Worm (Caenorhabditis elegans): ENCODE data around the gene C44C10.11.

The C44C10.11 gene

DNA sequence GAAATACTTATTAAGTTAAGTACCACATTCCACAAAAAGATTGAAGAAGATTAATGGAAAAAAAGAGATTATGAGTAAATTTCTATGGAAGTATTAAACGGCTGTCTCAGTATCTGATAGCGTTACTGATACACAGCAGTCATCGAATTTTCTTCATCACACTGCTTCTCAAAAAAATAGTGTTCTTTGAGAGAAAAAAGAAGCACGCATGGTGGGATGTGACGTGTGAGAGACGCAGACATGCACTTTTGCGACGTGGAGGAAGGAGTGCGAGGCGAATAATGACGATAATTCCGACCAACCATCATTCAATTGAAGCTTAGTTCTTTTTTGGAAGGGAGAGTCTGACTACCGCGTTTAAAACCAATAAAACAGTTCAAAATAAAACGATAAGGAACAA is at the start of gene C44C10.11:
C44C10.11 (minus strand) TSS at position 115 of the 400 bp plus-strand sequence.
- TF ChIP-seq nhr-21 (tag; optimal IDR thresholded peaks at IDR 0.05), result peak; percentile 60
- TF ChIP-seq egl-27 (tag; optimal IDR thresholded peaks at IDR 0.05), result peak; percentile 19
- TF ChIP-seq snpc-4 (tag; optimal IDR thresholded peaks at IDR 0.05), result no peak
- TF ChIP-seq zag-1 (tag; optimal IDR thresholded peaks at IDR 0.05), result peak; percentile 5
- peak; percentile 89 for TF ChIP-seq fos-1 (tag; optimal IDR thresholded peaks at IDR 0.05)
- no peak for TF ChIP-seq ztf-4 (tag; optimal IDR thresholded peaks at IDR 0.05)
- TF ChIP-seq mdl-1 (tag; optimal IDR thresholded peaks at IDR 0.05), result peak in 1 of 2 experiments; percentile 63
- TF ChIP-seq crh-2 (tag; optimal IDR thresholded peaks at IDR 0.05), result peak; percentile 86
- peak; percentile 17 for TF ChIP-seq F13H6.1 (tag; optimal IDR thresholded peaks at IDR 0.05)
- peak; percentile 14 for TF ChIP-seq C34F6.9 (tag; optimal IDR thresholded peaks at IDR 0.05)
- peak; percentile 53 for TF ChIP-seq sma-9 (GFP tag; optimal IDR thresholded peaks at IDR 0.05)
- no peak for TF ChIP-seq sma-9 (tag; optimal IDR thresholded peaks at IDR 0.05)
- no peak for TF ChIP-seq nhr-237 (tag; optimal IDR thresholded peaks at IDR 0.05)
- TF ChIP-seq unc-55 (GFP tag; optimal IDR thresholded peaks at IDR 0.05), result peak; percentile 57
- peak; percentile 5 for TF ChIP-seq lin-13 (GFP tag; optimal IDR thresholded peaks at IDR 0.05)

DNA sequence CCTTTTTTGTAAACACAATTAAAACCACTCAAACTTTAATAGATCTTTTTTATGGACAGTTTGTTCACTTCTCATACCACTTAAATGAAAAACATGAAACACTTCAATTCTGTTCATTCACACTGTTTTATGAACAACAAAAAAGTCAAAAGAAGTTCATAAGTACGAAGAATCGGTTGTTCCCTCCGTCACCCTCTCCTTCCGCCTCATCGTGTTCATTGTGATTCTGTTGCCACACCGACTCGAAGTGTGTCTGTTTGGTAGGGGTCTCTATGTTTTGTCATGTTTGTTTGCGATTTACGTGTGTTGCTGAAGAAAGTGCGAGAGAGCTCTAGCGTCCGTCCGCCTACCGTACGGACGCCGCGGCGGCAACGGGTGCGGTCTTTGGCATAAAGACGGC is 48.7 kb upstream of the C44C10.11 start, which contains the start of gene lact-7:
lact-7 (plus strand) TSS at position 301 of the 400 bp plus-strand sequence.
- no peak for TF ChIP-seq lin-11 (tag; optimal IDR thresholded peaks at IDR 0.05)
- no peak for TF ChIP-seq ceh-16 (tag; optimal IDR thresholded peaks at IDR 0.05)
- TF ChIP-seq lin-13 (GFP tag; optimal IDR thresholded peaks at IDR 0.05), result no peak
- no peak for TF ChIP-seq gmeb-1 (tag; optimal IDR thresholded peaks at IDR 0.05)
- no peak for TF ChIP-seq nhr-77 (tag; optimal IDR thresholded peaks at IDR 0.05)
- TF ChIP-seq aly-2 (tag; optimal IDR thresholded peaks at IDR 0.05), result no peak
- no peak for TF ChIP-seq Y55F3AM.14 (GFP tag; optimal IDR thresholded peaks at IDR 0.05)
- no peak for TF ChIP-seq sem-4 (tag; optimal IDR thresholded peaks at IDR 0.05)

DNA sequence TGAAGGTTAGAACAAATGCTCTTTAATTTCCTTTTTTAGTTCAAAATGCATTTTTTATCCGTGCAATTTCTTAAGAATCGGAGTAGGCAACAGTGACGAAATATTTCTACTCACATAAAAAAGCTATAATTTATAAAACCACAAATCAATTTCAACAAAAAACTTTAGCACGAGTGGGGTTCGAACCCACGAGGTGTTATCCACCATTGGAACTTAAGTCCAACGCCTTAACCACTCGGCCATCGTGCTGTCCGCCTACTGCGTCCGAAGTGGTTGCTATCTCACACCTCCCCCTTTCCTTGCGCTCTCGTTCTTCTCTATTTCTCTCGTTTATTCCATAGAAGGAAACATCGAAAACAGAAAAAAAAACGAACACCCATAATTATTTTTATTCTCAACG is 47.5 kb upstream of the C44C10.11 start:
- TF ChIP-seq mdl-1 (tag; optimal IDR thresholded peaks at IDR 0.05) (peak in 1 of 2 experiments; percentile 58), blmp-1 (tag; optimal IDR thresholded peaks at IDR 0.05; ENCODE audit: insufficient read depth) (no peak), nhr-21 (tag; optimal IDR thresholded peaks at IDR 0.05) (peak; percentile 35), peb-1 (tag; optimal IDR thresholded peaks at IDR 0.05) (no peak), C34F6.9 (tag; optimal IDR thresholded peaks at IDR 0.05) (peak; percentile 63), unc-62 (GFP tag; optimal IDR thresholded peaks at IDR 0.05) (no peak), egl-27 (tag; optimal IDR thresholded peaks at IDR 0.05) (peak; percentile 55), nhr-129 (tag; optimal IDR thresholded peaks at IDR 0.05) (peak; percentile 74), crh-2 (tag; optimal IDR thresholded peaks at IDR 0.05) (peak; percentile 65), lin-11 (tag; optimal IDR thresholded peaks at IDR 0.05) (peak; percentile 50), nhr-6 (tag; optimal IDR thresholded peaks at IDR 0.05) (peak; percentile 56), nhr-11 (tag; optimal IDR thresholded peaks at IDR 0.05) (peak; percentile 2), snpc-4 (tag; optimal IDR thresholded peaks at IDR 0.05) (peak; percentile 15), zag-1 (tag; optimal IDR thresholded peaks at IDR 0.05) (peak; percentile 60), F13H6.1 (tag; optimal IDR thresholded peaks at IDR 0.05) (peak; percentile 64), nhr-77 (tag; optimal IDR thresholded peaks at IDR 0.05) (no peak), elt-1 (tag; optimal IDR thresholded peaks at IDR 0.05) (no peak), lin-13 (GFP tag; optimal IDR thresholded peaks at IDR 0.05) (peak; percentile 75), sem-4 (tag; optimal IDR thresholded peaks at IDR 0.05) (peak; percentile 15), ZK546.5 (tag; optimal IDR thresholded peaks at IDR 0.05) (no peak), sma-9 (GFP tag; optimal IDR thresholded peaks at IDR 0.05) (peak; percentile 87), sma-9 (tag; optimal IDR thresholded peaks at IDR 0.05) (no peak), unc-39 (tag; optimal IDR thresholded peaks at IDR 0.05) (no peak), fos-1 (tag; optimal IDR thresholded peaks at IDR 0.05) (peak; percentile 68), ztf-4 (tag; optimal IDR thresholded peaks at IDR 0.05) (peak; percentile 29), skn-1 (tag; optimal IDR thresholded peaks at IDR 0.05) (peak; percentile 18), unc-55 (GFP tag; optimal IDR thresholded peaks at IDR 0.05) (peak; percentile 91), mab-5 (tag; optimal IDR thresholded peaks at IDR 0.05) (peak; percentile 11)

DNA sequence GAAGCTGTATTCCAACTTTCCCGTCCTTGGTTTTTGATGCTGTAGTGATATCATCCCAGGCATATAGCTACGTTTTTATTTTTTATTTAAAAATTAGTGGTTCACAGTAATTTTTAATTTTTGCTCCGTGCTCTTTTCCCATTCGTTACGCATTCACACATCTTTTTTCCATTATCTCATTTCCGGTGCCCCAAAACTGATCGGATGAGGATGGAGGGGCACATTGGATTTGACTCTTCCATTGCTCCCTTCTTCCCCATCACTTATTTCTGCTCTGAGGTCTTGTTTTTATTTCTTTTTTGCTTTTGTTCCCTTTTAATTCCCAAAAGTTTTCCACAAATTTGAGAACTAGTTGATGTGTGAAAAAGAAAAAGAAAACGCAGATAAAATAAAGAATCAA is 43.0 kb upstream of the C44C10.11 start:
- TF ChIP-seq C34F6.9 (tag; optimal IDR thresholded peaks at IDR 0.05), result no peak
- no peak for TF ChIP-seq ZK546.5 (tag; optimal IDR thresholded peaks at IDR 0.05)
- no peak for TF ChIP-seq mdl-1 (tag; optimal IDR thresholded peaks at IDR 0.05)
- TF ChIP-seq ceh-82 (tag; optimal IDR thresholded peaks at IDR 0.05), result no peak
- no peak for TF ChIP-seq lin-13 (GFP tag; optimal IDR thresholded peaks at IDR 0.05)
- TF ChIP-seq nhr-23 (tag; optimal IDR thresholded peaks at IDR 0.05), result no peak
- TF ChIP-seq gmeb-1 (tag; optimal IDR thresholded peaks at IDR 0.05), result no peak
- no peak for TF ChIP-seq nhr-129 (tag; optimal IDR thresholded peaks at IDR 0.05)
- TF ChIP-seq blmp-1 (tag; optimal IDR thresholded peaks at IDR 0.05; ENCODE audit: insufficient read depth), result no peak
- TF ChIP-seq nhr-12 (tag; optimal IDR thresholded peaks at IDR 0.05), result no peak
- TF ChIP-seq sem-4 (tag; optimal IDR thresholded peaks at IDR 0.05), result no peak
